Worm (Caenorhabditis elegans) whole organism, L4/young adult: ENCODE results near the gene T05B11.4.

Source experiments
- W03F9.2 ChIP-seq: fragments of 150-350 bp; optimal IDR thresholded peaks from 2 replicates; lab custom pipeline; 2014; ENCODE audit warnings: missing biosample characterization, missing genetic modification characterization
- dao-5 ChIP-seq: sonication (generic microtip); optimal IDR thresholded peaks from 2 replicates; lab custom pipeline; 2016; ENCODE audit warnings: missing genotype, missing genetic modification characterization, moderate library complexity, missing compliant biosample characterization
- him-1 ChIP-seq: sonication (generic microtip); optimal IDR thresholded peaks from 2 replicates; lab custom pipeline; 2016; ENCODE audit warnings: missing genotype, missing genetic modification reagents, missing genetic modification characterization, missing compliant biosample characterization

DNA sequence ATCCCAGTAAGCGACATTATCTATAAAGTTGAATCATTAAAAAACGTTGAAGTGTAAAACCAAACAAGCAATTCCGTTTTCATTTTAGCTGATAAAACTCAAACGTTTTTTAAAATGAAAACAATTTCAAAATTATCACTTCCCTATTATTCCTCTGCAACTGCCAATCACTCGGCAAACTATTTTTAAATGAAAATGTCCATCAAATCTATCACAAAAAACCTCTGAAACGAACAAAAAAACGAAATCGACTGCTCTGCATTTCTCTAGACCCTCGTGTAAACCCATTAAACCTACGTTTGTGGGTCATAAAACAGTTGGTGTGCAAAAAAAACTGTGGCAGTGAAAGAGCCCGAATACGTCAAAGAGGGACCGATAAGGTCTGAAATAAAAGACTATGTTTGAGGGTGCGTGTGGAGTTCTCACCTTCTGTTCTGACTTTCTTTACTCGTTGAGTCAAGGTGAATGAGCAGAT is 11.9 kb downstream of the T05B11.4 start, which contains the start of gene fbxl-5:
- TF ChIP-seq him-1 (tag; lab: Kevin White, UChicago) (no peak), W03F9.2 (tag; lab: Kevin White, UChicago) (no peak), dao-5 (no peak)
